Worm (Caenorhabditis elegans): Measurements from ENCODE around the gene lido-9.

DNA sequence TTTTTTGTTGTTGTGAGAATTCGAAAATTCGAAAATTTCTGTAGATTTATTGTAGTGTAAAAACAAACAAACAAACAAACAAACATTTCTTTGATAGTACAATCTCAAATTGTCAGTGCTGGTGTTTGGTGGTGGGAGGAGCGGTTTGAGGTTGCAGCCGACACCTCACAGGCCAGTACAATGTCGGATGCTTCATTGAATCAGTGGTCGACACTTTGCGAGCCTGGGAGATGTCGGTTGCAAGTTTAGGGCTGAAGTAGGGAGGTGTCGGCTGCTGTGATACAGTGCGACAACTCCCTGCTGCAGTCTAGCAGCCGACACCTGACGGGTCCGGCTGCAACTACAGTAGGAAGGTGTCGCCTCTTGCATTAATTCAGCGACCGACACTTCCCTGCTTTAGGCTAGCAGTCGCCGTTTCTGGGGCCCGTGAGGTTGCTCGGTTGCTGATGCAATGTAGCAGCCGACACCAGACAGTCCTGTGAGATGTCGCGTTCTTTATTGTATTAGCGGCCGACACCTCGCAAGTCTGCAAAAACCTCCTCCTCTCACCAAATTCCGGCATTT is 14.6 kb upstream of the lido-9 start:
- TF ChIP-seq ceh-9 (tag; optimal IDR thresholded peaks at IDR 0.05) (no peak), nhr-23 (tag; optimal IDR thresholded peaks at IDR 0.05) (no peak), nhr-237 (tag; optimal IDR thresholded peaks at IDR 0.05) (no peak), ceh-82 (tag; optimal IDR thresholded peaks at IDR 0.05) (no peak)

All from whole organism, L3 larva.